Worm (Caenorhabditis elegans): ENCODE data around the gene D2096.11.

D2096.11 gene

DNA sequence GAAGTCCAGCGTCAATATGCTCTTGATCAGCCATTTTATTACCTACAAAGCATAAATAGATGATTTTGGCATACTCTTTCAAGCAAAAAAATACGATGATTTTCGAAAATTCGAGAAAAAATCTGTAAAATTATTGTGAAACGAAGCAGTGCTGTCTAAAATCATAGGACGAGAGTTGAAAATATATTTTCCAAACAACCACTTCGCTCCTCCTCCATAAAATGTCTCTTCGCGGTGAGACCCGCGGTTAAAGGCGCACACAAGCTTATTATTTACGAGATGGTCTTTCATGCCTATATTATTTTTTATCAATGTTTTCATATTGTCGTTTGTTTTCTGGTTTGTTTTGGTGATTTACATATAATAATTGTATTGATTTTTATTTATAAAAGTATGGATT, 14.7 kb downstream of the D2096.11 start, which contains the start of gene nap-1 (continued):
- TF ChIP-seq daf-19 (GFP tag; conservative IDR thresholded peaks at IDR 0.05) (no peak), egl-27 (tag; optimal IDR thresholded peaks at IDR 0.05) (no peak), mxl-3 (GFP tag; optimal IDR thresholded peaks at IDR 0.05) (no peak), Y105C5A.15 (GFP tag; IDR thresholded peaks at IDR 0.05) (no peak), hlh-11 (tag; optimal IDR thresholded peaks at IDR 0.05) (peak; percentile 59), snpc-4 (tag; optimal IDR thresholded peaks at IDR 0.05) (no peak), madf-5 (GFP tag; IDR thresholded peaks at IDR 0.05) (no peak), arid-1 (GFP tag; conservative IDR thresholded peaks at IDR 0.05) (no peak), ceh-32 (tag; optimal IDR thresholded peaks at IDR 0.05; ENCODE audit: poor library complexity) (no peak), zfp-2 (tag; optimal IDR thresholded peaks at IDR 0.05) (no peak), hlh-30 (tag; optimal IDR thresholded peaks at IDR 0.05; ENCODE audit: insufficient read depth) (peak; percentile 78), nhr-6 (tag; optimal IDR thresholded peaks at IDR 0.05) (peak; percentile 60), spr-1 (tag; optimal IDR thresholded peaks at IDR 0.05) (no peak), nhr-77 (tag; optimal IDR thresholded peaks at IDR 0.05) (peak; percentile 83), lin-1 (GFP tag; IDR thresholded peaks at IDR 0.05) (no peak), nhr-25 (tag; optimal IDR thresholded peaks at IDR 0.05; ENCODE audit: borderline replicate concordance, insufficient read depth) (peak; percentile 21), aly-2 (tag; optimal IDR thresholded peaks at IDR 0.05) (no peak), nhr-10 (tag; optimal IDR thresholded peaks at IDR 0.05) (no peak), fkh-10 (GFP tag; optimal IDR thresholded peaks at IDR 0.05) (peak; percentile 18), zip-11 (GFP tag; IDR thresholded peaks at IDR 0.05) (no peak), T20F7.1 (GFP tag; optimal IDR thresholded peaks at IDR 0.05) (peak; percentile 73), ama-1 (optimal IDR thresholded peaks at IDR 0.05) (no peak), Y75B8A.6 (GFP tag; IDR thresholded peaks at IDR 0.05) (no peak), hif-1 (tag; optimal IDR thresholded peaks at IDR 0.05) (peak in 1 of 2 experiments; percentile 40), R02D3.7 (tag; optimal IDR thresholded peaks at IDR 0.05) (peak; percentile 91), ceh-20 (GFP tag; IDR thresholded peaks at IDR 0.05) (no peak), pqm-1 (tag; optimal IDR thresholded peaks at IDR 0.05) (peak; percentile 20), unc-39 (tag; optimal IDR thresholded peaks at IDR 0.05) (no peak), tra-1 (GFP tag; IDR thresholded peaks at IDR 0.05) (no peak), nhr-28 (tag; optimal IDR thresholded peaks at IDR 0.05) (peak; percentile 66), nhr-76 (tag; optimal IDR thresholded peaks at IDR 0.05) (no peak), pha-4 (GFP tag; IDR thresholded peaks at IDR 0.05) (no peak), pha-4 (tag; optimal IDR thresholded peaks at IDR 0.05) (peak; percentile 95), jun-1 (tag; optimal IDR thresholded peaks at IDR 0.05) (no peak), lsy-2 (tag; optimal IDR thresholded peaks at IDR 0.05) (peak; percentile 46 to 92), daf-12 (tag; optimal IDR thresholded peaks at IDR 0.05) (no peak), dmd-6 (GFP tag; IDR thresholded peaks at IDR 0.05) (peak; percentile 44; the same call in 1 of the 2 replicates), aha-1 (tag) (peak; percentile 39), nhr-237 (tag; optimal IDR thresholded peaks at IDR 0.05) (no peak), hmg-1.1 (GFP tag; IDR thresholded peaks at IDR 0.05) (peak; percentile 63), dve-1 (tag; optimal IDR thresholded peaks at IDR 0.05; ENCODE audit: insufficient read depth) (peak; percentile 84), vab-7 (GFP tag; IDR thresholded peaks at IDR 0.05) (no peak), F26F4.8 (GFP tag; conservative IDR thresholded peaks at IDR 0.05) (no peak), ztf-7 (tag; optimal IDR thresholded peaks at IDR 0.05) (peak; percentile 8), nhr-111 (GFP tag; optimal IDR thresholded peaks at IDR 0.05) (no peak), Y5F2A.4 (GFP tag; optimal IDR thresholded peaks at IDR 0.05) (no peak), set-16 (GFP tag; IDR thresholded peaks at IDR 0.05) (no peak), rbr-2 (tag; optimal IDR thresholded peaks at IDR 0.05) (peak; percentile 57), nhr-11 (tag; optimal IDR thresholded peaks at IDR 0.05) (peak; percentile 2), ztf-11 (tag; optimal IDR thresholded peaks at IDR 0.05) (no peak), lin-15B (tag; optimal IDR thresholded peaks at IDR 0.05) (no peak)
